Worm (Caenorhabditis elegans) whole organism, L4 larva: ENCODE measurements around the gene skr-21.

Source experiments
- D1046.2 ChIP-seq: fragments of 200-800 bp; sonication (Bioruptor generic); IDR thresholded peaks from 2 replicates; pipeline ENCODE4 v1.3.6; 2022; ENCODE audit warnings: missing genetic modification characterization, missing compliant biosample characterization
- F26F4.8 ChIP-seq: fragments of 200-800 bp; sonication (Bioruptor generic); conservative IDR thresholded peaks from 2 replicates; pipeline ENCODE4 v1.3.6; 2022; ENCODE audit warnings: missing genetic modification characterization, missing compliant biosample characterization
- F44E2.7 ChIP-seq: fragments of 200-800 bp; sonication (Bioruptor generic); IDR thresholded peaks from 2 replicates; pipeline ENCODE4 v2.1.2; 2022; ENCODE audit warnings: missing genetic modification characterization, missing compliant biosample characterization
- F49E8.2 ChIP-seq: sonication (generic microtip); optimal IDR thresholded peaks from 2 replicates; lab custom pipeline; 2016; ENCODE audit warnings: missing compliant biosample characterization, mild to moderate bottlenecking, missing genetic modification characterization, borderline replicate concordance
- T26A8.4 ChIP-seq: fragments of 200-800 bp; sonication (Bioruptor generic); IDR thresholded peaks from 2 replicates; pipeline ENCODE4 v1.3.6; 2022; ENCODE audit warnings: missing genetic modification characterization, missing compliant biosample characterization
- Y5F2A.4 ChIP-seq: fragments of 200-800 bp; sonication (Bioruptor generic); optimal IDR thresholded peaks from 2 replicates; lab custom pipeline; 2018; ENCODE audit warnings: mild to moderate bottlenecking, missing genetic modification characterization, missing compliant biosample characterization
- Y75B8A.6 ChIP-seq: fragments of 200-800 bp; sonication (Bioruptor generic); IDR thresholded peaks from 2 replicates; pipeline ENCODE4 v1.3.6; 2022; ENCODE audit warnings: missing genetic modification reagents, missing genetic modification characterization, missing compliant biosample characterization
- ZK337.2 ChIP-seq: fragments of 200-800 bp; sonication (Bioruptor generic); IDR thresholded peaks from 2 replicates; pipeline ENCODE4 v1.3.6; 2022; ENCODE audit warnings: missing genetic modification reagents, missing genetic modification characterization, missing compliant biosample characterization
- aha-1 ChIP-seq: fragments of 150-350 bp; peaks from one replicate; lab custom pipeline; 2014; ENCODE audit warnings: missing biosample characterization, missing genetic modification characterization
- ama-1 ChIP-seq: fragments of 150-350 bp; optimal IDR thresholded peaks from 2 replicates; lab custom pipeline; 2014; ENCODE audit warnings: inconsistent platforms, mixed read lengths
- ceh-20 ChIP-seq: fragments of 200-800 bp; sonication (Bioruptor generic); IDR thresholded peaks from 2 replicates; pipeline ENCODE4 v1.3.6; 2022; ENCODE audit warnings: missing genetic modification reagents, missing genetic modification characterization, missing compliant biosample characterization
- ceh-28 ChIP-seq: fragments of 150-350 bp; optimal IDR thresholded peaks from 2 replicates; lab custom pipeline; 2014; ENCODE audit warnings: missing biosample characterization, missing genetic modification reagents, missing genetic modification characterization
- ceh-62 ChIP-seq: sonication (generic microtip); optimal IDR thresholded peaks from 2 replicates; lab custom pipeline; 2017; ENCODE audit warnings: missing biosample characterization, missing genetic modification characterization
- ceh-82 ChIP-seq: sonication (generic microtip); optimal IDR thresholded peaks from 2 replicates; lab custom pipeline; 2017; ENCODE audit warnings: missing biosample characterization, missing genetic modification characterization
- ces-1 ChIP-seq: fragments of 150-350 bp; sonication (generic microtip); optimal IDR thresholded peaks from 4 replicates; lab custom pipeline; 2014; ENCODE audit warnings: missing biosample characterization, missing genetic modification reagents, missing genetic modification characterization
- daf-16 ChIP-seq, 3 experiments: sonication (generic microtip); optimal IDR thresholded peaks; 2 replicates each; lab custom pipeline; 2016 to 2017; ENCODE audit warnings: missing genetic modification characterization in 3 of 3, missing genetic modification reagents in 3 of 3, mild to moderate bottlenecking in 2 of 3, missing compliant biosample characterization in 2 of 3, missing biosample characterization in 1 of 3, moderate library complexity in 1 of 3
- daf-19 ChIP-seq: fragments of 200-800 bp; sonication (Bioruptor generic); conservative IDR thresholded peaks from 2 replicates; pipeline ENCODE4 v1.3.6; 2022; ENCODE audit warnings: missing genetic modification characterization, missing compliant biosample characterization
- daf-8 ChIP-seq: fragments of 200-800 bp; sonication (Bioruptor generic); IDR thresholded peaks from 2 replicates; pipeline ENCODE4 v1.3.6; 2022; ENCODE audit warnings: missing genetic modification characterization, missing compliant biosample characterization
- dmd-6 ChIP-seq: fragments of 200-800 bp; sonication (Bioruptor generic); IDR thresholded peaks from 2 replicates; pipeline ENCODE4 v1.3.6; 2022; ENCODE audit warnings: missing genetic modification reagents, missing genetic modification characterization, missing compliant biosample characterization
- dmd-8 ChIP-seq: fragments of 200-800 bp; sonication (Bioruptor generic); IDR thresholded peaks from 2 replicates; pipeline ENCODE4 v1.3.6; 2022; ENCODE audit warnings: missing genetic modification characterization, missing compliant biosample characterization
- dpl-1 ChIP-seq: fragments of 150-350 bp; optimal IDR thresholded peaks from 2 replicates; lab custom pipeline; 2014; ENCODE audit warnings: missing biosample characterization, missing genetic modification reagents, missing genetic modification characterization
- duxl-1 ChIP-seq: sonication (generic microtip); optimal IDR thresholded peaks from 2 replicates; lab custom pipeline; 2016; ENCODE audit warnings: mild to moderate bottlenecking, missing genetic modification characterization, moderate library complexity, missing compliant biosample characterization; ENCODE audit not compliant: poor library complexity
- egl-27 ChIP-seq: sonication (generic microtip); optimal IDR thresholded peaks from 3 replicates; lab custom pipeline; 2017; ENCODE audit warnings: missing biosample characterization, missing genetic modification reagents, missing genetic modification characterization
- egl-43 ChIP-seq: fragments of 200-800 bp; sonication (Bioruptor generic); IDR thresholded peaks from 2 replicates; pipeline ENCODE4 v1.3.6; 2022; ENCODE audit warnings: missing genetic modification reagents, missing genetic modification characterization, missing compliant biosample characterization
- fos-1 ChIP-seq: fragments of 150-350 bp; optimal IDR thresholded peaks from 2 replicates; lab custom pipeline; 2014; ENCODE audit warnings: missing biosample characterization, missing genetic modification characterization
- jun-1 ChIP-seq: fragments of 150-350 bp; optimal IDR thresholded peaks from 2 replicates; lab custom pipeline; 2014; ENCODE audit warnings: missing biosample characterization, missing genetic modification reagents, missing genetic modification characterization
- lin-1 ChIP-seq: fragments of 200-800 bp; sonication (Bioruptor generic); IDR thresholded peaks from 2 replicates; pipeline ENCODE4 v1.3.6; 2022; ENCODE audit warnings: missing genetic modification reagents, missing genetic modification characterization, missing compliant biosample characterization
- lin-13 ChIP-seq: fragments of 150-350 bp; optimal IDR thresholded peaks from 2 replicates; lab custom pipeline; 2014; ENCODE audit warnings: missing biosample characterization, missing genetic modification reagents, missing genetic modification characterization
- lin-15B ChIP-seq: fragments of 150-350 bp; sonication (generic microtip); optimal IDR thresholded peaks from 3 replicates; lab custom pipeline; 2014; ENCODE audit warnings: missing biosample characterization, missing genetic modification characterization
- lsy-2 ChIP-seq, 2 experiments: fragments of 150-350 bp in 1 of 2; sonication (generic microtip) in 1 of 2; optimal IDR thresholded peaks; 2 replicates each; lab custom pipeline; 2014 to 2017; ENCODE audit warnings: missing biosample characterization in 2 of 2, missing genetic modification characterization in 2 of 2
- mdl-1 ChIP-seq, 2 experiments: fragments of 150-350 bp in 1 of 2; sonication (generic microtip) in 1 of 2; optimal IDR thresholded peaks; 2 replicates each; lab custom pipeline; 2014 to 2017; ENCODE audit warnings: missing biosample characterization in 2 of 2, missing genetic modification characterization in 2 of 2
- mxl-2 ChIP-seq: fragments of 200-800 bp; sonication (Bioruptor generic); conservative IDR thresholded peaks from 2 replicates; pipeline ENCODE4 v1.3.6; 2022; ENCODE audit warnings: missing genetic modification reagents, missing genetic modification characterization, missing compliant biosample characterization
- mxl-3 ChIP-seq: fragments of 200-800 bp; sonication (Bioruptor generic); optimal IDR thresholded peaks from 2 replicates; lab custom pipeline; 2018; ENCODE audit warnings: mild to moderate bottlenecking, missing genetic modification characterization, missing compliant biosample characterization
- nhr-10 ChIP-seq: fragments of 150-350 bp; optimal IDR thresholded peaks from 2 replicates; lab custom pipeline; 2014; ENCODE audit warnings: missing biosample characterization, missing genetic modification characterization
- nhr-102 ChIP-seq: sonication (generic microtip); optimal IDR thresholded peaks from 2 replicates; lab custom pipeline; 2016; ENCODE audit warnings: mild to moderate bottlenecking, missing genetic modification characterization, moderate library complexity, missing compliant biosample characterization
- nhr-237 ChIP-seq: sonication (generic microtip); optimal IDR thresholded peaks from 2 replicates; lab custom pipeline; 2017; ENCODE audit warnings: missing biosample characterization, missing genetic modification characterization
- nhr-28 ChIP-seq: fragments of 150-350 bp; optimal IDR thresholded peaks from 2 replicates; lab custom pipeline; 2014; ENCODE audit warnings: missing biosample characterization, missing genetic modification characterization
- nhr-41 ChIP-seq: fragments of 200-800 bp; sonication (Bioruptor generic); IDR thresholded peaks from 2 replicates; pipeline ENCODE4 v1.3.6; 2022; ENCODE audit warnings: missing genetic modification reagents, missing genetic modification characterization, missing compliant biosample characterization
- nhr-42 ChIP-seq: fragments of 200-800 bp; sonication (Bioruptor generic); IDR thresholded peaks from 2 replicates; pipeline ENCODE4 v1.3.6; 2022; ENCODE audit warnings: missing genetic modification characterization, missing compliant biosample characterization
- nhr-76 ChIP-seq: fragments of 150-350 bp; optimal IDR thresholded peaks from 2 replicates; lab custom pipeline; 2014; ENCODE audit warnings: missing biosample characterization, missing genetic modification characterization
- pha-4 ChIP-seq, 2 experiments: fragments of 150-350 bp in 1 of 2; fragments of 200-800 bp in 1 of 2; sonication (Bioruptor generic) in 1 of 2; IDR thresholded peaks in 1 of 2; optimal IDR thresholded peaks in 1 of 2; 2 replicates each; pipeline versions ENCODE4 v1.3.6 to Lab custom; 2014 to 2022; ENCODE audit warnings: missing genetic modification characterization in 2 of 2, missing genetic modification reagents in 2 of 2, missing biosample characterization in 1 of 2, missing compliant biosample characterization in 1 of 2
- pqm-1 ChIP-seq: sonication (generic microtip); optimal IDR thresholded peaks from 2 replicates; lab custom pipeline; 2017; ENCODE audit warnings: missing biosample characterization, missing genetic modification characterization
- skn-1 ChIP-seq: fragments of 150-350 bp; optimal IDR thresholded peaks from 2 replicates; lab custom pipeline; 2014; ENCODE audit warnings: missing biosample characterization, missing genetic modification characterization
- snpc-4 ChIP-seq: fragments of 150-350 bp; optimal IDR thresholded peaks from 2 replicates; lab custom pipeline; 2014; ENCODE audit warnings: missing biosample characterization, missing genetic modification characterization
- spr-1 ChIP-seq: sonication (generic microtip); optimal IDR thresholded peaks from 2 replicates; lab custom pipeline; 2016; ENCODE audit warnings: mild to moderate bottlenecking, missing genetic modification characterization, missing compliant biosample characterization
- unc-130 ChIP-seq: sonication (generic microtip); optimal IDR thresholded peaks from 2 replicates; lab custom pipeline; 2016; ENCODE audit warnings: missing genetic modification reagents, missing genetic modification characterization, missing compliant biosample characterization
- unc-39 ChIP-seq: sonication (generic microtip); optimal IDR thresholded peaks from 2 replicates; lab custom pipeline; 2017; ENCODE audit warnings: missing biosample characterization, missing genetic modification characterization
- zfp-2 ChIP-seq: sonication (generic microtip); optimal IDR thresholded peaks from 2 replicates; lab custom pipeline; 2016; ENCODE audit warnings: mild to moderate bottlenecking, missing genetic modification characterization, missing compliant biosample characterization
- zfp-3 ChIP-seq: fragments of 200-800 bp; sonication (Bioruptor generic); conservative IDR thresholded peaks from 2 replicates; pipeline ENCODE4 v1.3.6; 2022; ENCODE audit warnings: missing genetic modification reagents, missing genetic modification characterization, missing compliant biosample characterization
- zip-2 ChIP-seq: fragments of 150-350 bp; optimal IDR thresholded peaks from 2 replicates; lab custom pipeline; 2014; ENCODE audit warnings: missing biosample characterization, missing genetic modification characterization
- ztf-11 ChIP-seq: fragments of 150-350 bp; optimal IDR thresholded peaks from 2 replicates; lab custom pipeline; 2014; ENCODE audit warnings: missing biosample characterization, missing genetic modification characterization

Gene skr-21

ce11 chrX:13225111-13225905 is 1.2 kb downstream of the skr-21 start (continued):
- no peak for TF ChIP-seq unc-39 (tag; lab: Kevin White, UChicago)
- no peak for TF ChIP-seq unc-130
- no peak for TF ChIP-seq F26F4.8 (GFP tag; lab: Robert Waterston, UW)
- TF ChIP-seq mxl-2 (GFP tag; lab: Robert Waterston, UW), result no peak
- no peak for TF ChIP-seq daf-19 (GFP tag; lab: Robert Waterston, UW)
- TF ChIP-seq Y75B8A.6 (GFP tag; lab: Robert Waterston, UW), result no peak
- TF ChIP-seq ztf-11 (tag; lab: Kevin White, UChicago), result no peak
- TF ChIP-seq F49E8.2 (tag; lab: Kevin White, UChicago), result no peak
- TF ChIP-seq snpc-4 (tag; lab: Kevin White, UChicago), result no peak
- TF ChIP-seq dmd-6 (GFP tag; lab: Robert Waterston, UW), result peak; percentile 42; the same call in 1 of the 2 replicates
- TF ChIP-seq spr-1 (tag; lab: Kevin White, UChicago), result no peak
- no peak for TF ChIP-seq egl-43 (GFP tag; lab: Robert Waterston, UW)
- no peak for TF ChIP-seq jun-1 (tag; lab: Kevin White, UChicago)
- no peak for TF ChIP-seq Y5F2A.4 (GFP tag; lab: Kevin White, UChicago)
- no peak for TF ChIP-seq mdl-1 (tag; optimal IDR thresholded peaks at IDR 0.05; lab: Kevin White, UChicago)
- TF ChIP-seq lin-13, result no peak
- TF ChIP-seq mxl-3, result peak; percentile 34
- no peak for TF ChIP-seq lin-15B (tag; lab: Kevin White, UChicago)
- TF ChIP-seq zip-2, result no peak
- TF ChIP-seq lin-1, result no peak
- no peak for TF ChIP-seq duxl-1 (tag; lab: Kevin White, UChicago)
- no peak for TF ChIP-seq nhr-102 (tag; lab: Kevin White, UChicago)
- TF ChIP-seq pha-4 (GFP tag; IDR thresholded peaks at IDR 0.05; lab: Robert Waterston, UW), result no peak
- TF ChIP-seq pha-4 (tag; optimal IDR thresholded peaks at IDR 0.05; lab: Kevin White, UChicago), result no peak
- no peak for TF ChIP-seq nhr-42
- TF ChIP-seq ceh-82 (tag; lab: Kevin White, UChicago), result no peak
- TF ChIP-seq ceh-62 (tag; lab: Kevin White, UChicago), result no peak
- TF ChIP-seq nhr-28 (tag; lab: Kevin White, UChicago), result peak; percentile 46
- TF ChIP-seq ces-1 (GFP tag; lab: Kevin White, UChicago), result no peak
- no peak for TF ChIP-seq nhr-237 (tag; lab: Kevin White, UChicago)
- TF ChIP-seq aha-1 (tag; lab: Kevin White, UChicago), result no peak
- no peak for TF ChIP-seq ceh-28 (tag; lab: Kevin White, UChicago)
- TF ChIP-seq ama-1 (lab: Kevin White, UChicago), result no peak
- TF ChIP-seq dmd-8 (GFP tag; lab: Robert Waterston, UW), result no peak
- TF ChIP-seq nhr-76 (tag; lab: Kevin White, UChicago), result no peak
- TF ChIP-seq nhr-10 (tag; lab: Kevin White, UChicago), result no peak
- TF ChIP-seq skn-1 (tag; lab: Kevin White, UChicago), result no peak
- TF ChIP-seq D1046.2 (GFP tag; lab: Robert Waterston, UW), result no peak
- TF ChIP-seq fos-1 (tag; lab: Kevin White, UChicago), result no peak
- TF ChIP-seq lsy-2 (tag; optimal IDR thresholded peaks at IDR 0.05; lab: Kevin White, UChicago), result peak in 1 of 2 experiments; percentile 36
- TF ChIP-seq T26A8.4 (GFP tag; lab: Robert Waterston, UW), result no peak
- no peak for TF ChIP-seq F44E2.7
- no peak for TF ChIP-seq zfp-2
- TF ChIP-seq daf-16 (GFP tag; optimal IDR thresholded peaks at IDR 0.05; lab: Kevin White, UChicago), result no peak
- peak; percentile 68 for TF ChIP-seq daf-16 (tag; optimal IDR thresholded peaks at IDR 0.05; lab: Kevin White, UChicago)
- no peak for TF ChIP-seq ceh-20 (GFP tag; lab: Robert Waterston, UW)
- no peak for TF ChIP-seq zfp-3 (GFP tag; lab: Robert Waterston, UW)
- no peak for TF ChIP-seq dpl-1 (GFP tag; lab: Kevin White, UChicago)
- no peak for TF ChIP-seq egl-27
- no peak for TF ChIP-seq nhr-41
- peak; percentile 13 for TF ChIP-seq pqm-1 (tag; lab: Kevin White, UChicago)
- no peak for TF ChIP-seq daf-8 (GFP tag; lab: Robert Waterston, UW)
- TF ChIP-seq ZK337.2 (GFP tag; lab: Robert Waterston, UW), result no peak
